Worm (Caenorhabditis elegans) whole organism, early embryonic: Measurements from ENCODE around the gene nuo-1.

Experiments
- B0310.2 ChIP-seq: sonication (generic microtip); optimal IDR thresholded peaks from 2 replicates; lab custom pipeline; 2016; ENCODE audit warnings: mild to moderate bottlenecking, missing genetic modification characterization, missing compliant biosample characterization
- F13C5.2 ChIP-seq: sonication (generic microtip); optimal IDR thresholded peaks from 2 replicates; lab custom pipeline; 2017; ENCODE audit warnings: mild to moderate bottlenecking, missing genetic modification characterization, inconsistent platforms, missing compliant biosample characterization
- aly-1 ChIP-seq: sonication (generic microtip); optimal IDR thresholded peaks from 2 replicates; lab custom pipeline; 2016; ENCODE audit warnings: missing genetic modification characterization, missing compliant biosample characterization
- ama-1 ChIP-seq: fragments of 150-350 bp; optimal IDR thresholded peaks from 2 replicates; lab custom pipeline; 2014
- ceh-13 ChIP-seq: fragments of 200-800 bp; sonication (Bioruptor generic); optimal IDR thresholded peaks from 2 replicates; lab custom pipeline; 2018; ENCODE audit warnings: mild to moderate bottlenecking, missing genetic modification characterization, missing compliant biosample characterization
- ceh-36 ChIP-seq: sonication (generic microtip); optimal IDR thresholded peaks from 2 replicates; lab custom pipeline; 2016; ENCODE audit warnings: missing genetic modification characterization, inconsistent platforms, missing compliant biosample characterization
- ets-7 ChIP-seq: sonication (generic microtip); optimal IDR thresholded peaks from 2 replicates; lab custom pipeline; 2016; ENCODE audit warnings: missing genotype, missing genetic modification characterization, missing compliant biosample characterization
- flt-1 ChIP-seq: fragments of 200-800 bp; sonication (Bioruptor generic); IDR thresholded peaks from 2 replicates; pipeline ENCODE4 v1.3.6; 2022; ENCODE audit warnings: missing genetic modification characterization, missing compliant biosample characterization
- hmbx-1 ChIP-seq: sonication (generic microtip); optimal IDR thresholded peaks from 2 replicates; lab custom pipeline; 2016; ENCODE audit warnings: mild to moderate bottlenecking, missing genetic modification characterization, missing compliant biosample characterization
- hmg-4 ChIP-seq: fragments of 200-800 bp; sonication (Bioruptor generic); optimal IDR thresholded peaks from 2 replicates; lab custom pipeline; 2018; ENCODE audit warnings: mild to moderate bottlenecking, missing genetic modification characterization, missing compliant biosample characterization
- hnd-1 ChIP-seq: sonication (generic microtip); optimal IDR thresholded peaks from 2 replicates; lab custom pipeline; 2016; ENCODE audit warnings: missing genetic modification characterization, missing compliant biosample characterization
- pes-1 ChIP-seq: fragments of 200-800 bp; sonication (Bioruptor generic); IDR thresholded peaks from 2 replicates; pipeline ENCODE4 v1.3.6; 2022; ENCODE audit warnings: missing genetic modification reagents, missing genetic modification characterization, missing compliant biosample characterization
- scrt-1 ChIP-seq: fragments of 200-800 bp; sonication (Bioruptor generic); IDR thresholded peaks from 2 replicates; pipeline ENCODE4 v1.3.6; 2022; ENCODE audit warnings: missing genetic modification characterization, missing compliant biosample characterization
- sea-1 ChIP-seq: fragments of 200-800 bp; sonication (Bioruptor generic); conservative IDR thresholded peaks from 2 replicates; pipeline ENCODE4 v1.3.6; 2022; ENCODE audit warnings: missing genetic modification characterization, missing compliant biosample characterization
- tbx-11 ChIP-seq: fragments of 200-800 bp; sonication (Bioruptor generic); IDR thresholded peaks from 2 replicates; pipeline ENCODE4 v1.3.6; 2022; ENCODE audit warnings: missing genetic modification characterization, missing compliant biosample characterization
- tbx-37 ChIP-seq: fragments of 200-800 bp; sonication (Bioruptor generic); conservative IDR thresholded peaks from 2 replicates; pipeline ENCODE4 v1.3.6; 2022; ENCODE audit warnings: missing genetic modification reagents, missing genetic modification characterization, missing compliant biosample characterization
- tra-4 ChIP-seq: sonication (generic microtip); optimal IDR thresholded peaks from 2 replicates; lab custom pipeline; 2017; ENCODE audit warnings: missing genetic modification characterization, missing compliant biosample characterization

Gene nuo-1

DNA sequence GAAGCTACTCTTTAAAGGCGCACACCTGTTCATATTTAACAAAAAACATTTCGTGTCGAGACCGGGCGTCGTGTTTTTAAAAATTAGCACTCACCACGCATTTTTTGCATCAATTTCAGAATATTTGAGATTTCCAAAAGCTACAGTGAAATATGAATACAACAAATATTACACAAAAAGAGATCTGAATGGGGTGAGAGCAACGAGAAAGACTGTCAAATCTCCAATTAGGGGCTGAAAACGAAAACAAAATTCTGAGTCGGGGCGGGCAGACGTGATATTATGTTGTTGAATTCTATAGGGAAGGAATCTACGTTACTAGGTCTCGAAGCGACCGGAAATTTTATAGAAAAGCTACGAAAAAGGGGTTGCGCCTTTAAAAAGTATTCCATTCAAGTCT is 6.0 kb downstream of the nuo-1 start, which contains the start of gene C09H10.5:
TSS of gene C09H10.5 (minus strand) at position 101 of the 400 bp plus-strand sequence.
- no peak for TF ChIP-seq hmbx-1
- TF ChIP-seq ceh-13 (GFP tag; lab: Kevin White, UChicago), result no peak
- no peak for TF ChIP-seq tra-4 (tag; lab: Kevin White, UChicago)
- no peak for TF ChIP-seq ets-7 (tag; lab: Kevin White, UChicago)
- no peak for TF ChIP-seq pes-1 (GFP tag; lab: Robert Waterston, UW)
- TF ChIP-seq scrt-1 (GFP tag; lab: Robert Waterston, UW), result no peak
- no peak for TF ChIP-seq B0310.2 (tag; lab: Kevin White, UChicago)
- TF ChIP-seq aly-1 (tag; lab: Kevin White, UChicago), result no peak
- no peak for TF ChIP-seq flt-1 (GFP tag; lab: Robert Waterston, UW)
- no peak for TF ChIP-seq F13C5.2 (tag; lab: Kevin White, UChicago)
- TF ChIP-seq ceh-36 (tag; lab: Kevin White, UChicago), result no peak
- TF ChIP-seq sea-1 (GFP tag; lab: Robert Waterston, UW), result no peak
- no peak for TF ChIP-seq tbx-37
- TF ChIP-seq tbx-11 (GFP tag; lab: Robert Waterston, UW), result no peak
- no peak for TF ChIP-seq hmg-4 (GFP tag; lab: Kevin White, UChicago)
- TF ChIP-seq ama-1 (lab: Kevin White, UChicago), result no peak
- TF ChIP-seq hnd-1 (tag; lab: Kevin White, UChicago), result no peak

ce11 chrII:11104162-11104561 is 6.5 kb downstream of the nuo-1 start, which contains the start of gene C09H10.9:
TSS of gene C09H10.9 (plus strand) at chrII:11104462.
- TF ChIP-seq sea-1 (GFP tag; lab: Robert Waterston, UW) (no peak), tbx-11 (GFP tag; lab: Robert Waterston, UW) (no peak), hmg-4 (GFP tag; lab: Kevin White, UChicago) (no peak), B0310.2 (tag; lab: Kevin White, UChicago) (no peak), hmbx-1 (no peak), scrt-1 (GFP tag; lab: Robert Waterston, UW) (no peak), aly-1 (tag; lab: Kevin White, UChicago) (no peak), ceh-13 (GFP tag; lab: Kevin White, UChicago) (no peak), tbx-37 (no peak), hnd-1 (tag; lab: Kevin White, UChicago) (no peak), ceh-36 (tag; lab: Kevin White, UChicago) (no peak), ets-7 (tag; lab: Kevin White, UChicago) (no peak), ama-1 (lab: Kevin White, UChicago) (no peak), pes-1 (GFP tag; lab: Robert Waterston, UW) (no peak), F13C5.2 (tag; lab: Kevin White, UChicago) (no peak), flt-1 (GFP tag; lab: Robert Waterston, UW) (no peak)

ce11 chrII:11105981-11106711 is 8.5 kb downstream of the nuo-1 start, which contains the start of gene nasp-1:
TSS of gene nasp-1 (plus strand) at chrII:11106612.
- no peak for TF ChIP-seq tbx-37
- no peak for TF ChIP-seq ets-7 (tag; lab: Kevin White, UChicago)
- TF ChIP-seq hmbx-1, result no peak
- TF ChIP-seq ama-1 (lab: Kevin White, UChicago), result no peak
- TF ChIP-seq hnd-1 (tag; lab: Kevin White, UChicago), result no peak
- TF ChIP-seq B0310.2 (tag; lab: Kevin White, UChicago), result no peak
- TF ChIP-seq ceh-36 (tag; lab: Kevin White, UChicago), result no peak
- TF ChIP-seq scrt-1 (GFP tag; lab: Robert Waterston, UW), result no peak
- TF ChIP-seq pes-1 (GFP tag; lab: Robert Waterston, UW), result no peak
- TF ChIP-seq tbx-11 (GFP tag; lab: Robert Waterston, UW), result no peak
- TF ChIP-seq sea-1 (GFP tag; lab: Robert Waterston, UW), result no peak
- no peak for TF ChIP-seq aly-1 (tag; lab: Kevin White, UChicago)
- TF ChIP-seq tra-4 (tag; lab: Kevin White, UChicago), result no peak
- TF ChIP-seq F13C5.2 (tag; lab: Kevin White, UChicago), result no peak
- TF ChIP-seq ceh-13 (GFP tag; lab: Kevin White, UChicago), result no peak
- no peak for TF ChIP-seq flt-1 (GFP tag; lab: Robert Waterston, UW)
- no peak for TF ChIP-seq hmg-4 (GFP tag; lab: Kevin White, UChicago)

DNA sequence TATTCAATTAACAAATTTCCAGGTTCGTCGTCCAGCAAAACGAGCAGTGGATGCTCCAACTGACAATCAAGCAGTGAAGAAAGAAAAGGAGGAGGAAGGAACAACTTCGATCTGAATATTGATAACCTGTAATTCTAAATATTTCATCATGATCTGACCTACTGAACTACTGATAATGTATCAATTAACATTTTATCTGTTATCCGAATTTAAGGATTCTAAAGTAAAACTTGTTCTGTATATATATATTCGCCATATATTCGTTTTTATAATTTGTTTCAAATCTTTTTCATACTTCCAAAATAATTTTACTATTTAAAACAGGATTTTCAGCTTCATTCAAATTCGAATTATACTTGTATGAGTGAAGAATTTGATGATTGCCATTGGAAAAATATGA is 10.2 kb downstream of the nuo-1 start, which contains the start of gene apc-17:
TSS of gene apc-17 (plus strand) at position 301 of the 400 bp plus-strand sequence.
- TF ChIP-seq tbx-11 (GFP tag; lab: Robert Waterston, UW) (no peak), hmbx-1 (no peak), B0310.2 (tag; lab: Kevin White, UChicago) (no peak), aly-1 (tag; lab: Kevin White, UChicago) (no peak), hnd-1 (tag; lab: Kevin White, UChicago) (no peak), F13C5.2 (tag; lab: Kevin White, UChicago) (no peak), tbx-37 (no peak), hmg-4 (GFP tag; lab: Kevin White, UChicago) (no peak), ets-7 (tag; lab: Kevin White, UChicago) (no peak), ama-1 (lab: Kevin White, UChicago) (no peak), tra-4 (tag; lab: Kevin White, UChicago) (no peak), scrt-1 (GFP tag; lab: Robert Waterston, UW) (no peak), pes-1 (GFP tag; lab: Robert Waterston, UW) (no peak), sea-1 (GFP tag; lab: Robert Waterston, UW) (no peak), ceh-13 (GFP tag; lab: Kevin White, UChicago) (no peak), flt-1 (GFP tag; lab: Robert Waterston, UW) (no peak)

DNA sequence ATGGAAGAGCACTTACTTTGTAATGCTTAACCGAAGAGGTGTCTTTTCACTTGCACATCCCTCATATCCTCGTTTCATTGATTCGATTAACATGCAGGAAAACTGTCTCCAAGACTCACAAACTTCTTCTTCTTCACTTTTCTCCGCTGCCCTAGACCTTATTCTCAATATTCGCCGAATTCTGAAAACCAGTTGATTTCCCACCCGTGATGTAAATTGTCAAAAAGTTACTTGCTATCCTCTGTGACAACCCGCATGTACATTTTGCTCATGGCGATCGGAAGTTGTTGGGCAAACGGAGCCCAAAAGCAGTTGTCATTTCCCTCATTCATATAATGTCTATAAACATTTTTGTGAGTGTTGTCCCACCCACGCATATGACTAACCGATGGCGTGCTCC is 12.8 kb downstream of the nuo-1 start:
- TF ChIP-seq aly-1 (tag; lab: Kevin White, UChicago) (no peak), tbx-11 (GFP tag; lab: Robert Waterston, UW) (no peak), sea-1 (GFP tag; lab: Robert Waterston, UW) (no peak), tbx-37 (no peak)

- TF ChIP-seq ceh-13 (GFP tag; lab: Kevin White, UChicago), result no peak
Measured at ce11 chrII:11111107-11111506, 13.5 kb downstream of the nuo-1 start, which contains the start of gene glb-4. TSS of gene glb-4 (minus strand) at chrII:11111207.
